Fruit fly (Drosophila melanogaster) S2 (cell line): ENCODE measurements around the gene Acsx4.

Experiments used
- CG8478 ChIP-seq: fragments of >200 bp; optimal IDR thresholded peaks from 2 replicates; lab custom pipeline; 2018
- CTCF ChIP-seq, 2 experiments: fragments of >200 bp; optimal IDR thresholded peaks; 2 replicates each; lab custom pipeline; 2018

- no peak for TF ChIP-seq CG8478 (lab: Kevin White, UChicago)
- no peak for TF ChIP-seq CTCF (optimal IDR thresholded peaks at IDR 0.05; lab: Kevin White, UChicago)
Measured at dm6 chr3R:19826355-19826754, 43.0 kb downstream of the Acsx4 start.
